Fruit fly (Drosophila melanogaster) whole organism, embryonic: ENCODE results near the gene RpS2.
A peak's percentile ranks its signal among the peaks of the same experiment; 100 is the strongest.

ENCODE experiments used
- B-H1 ChIP-seq: fragments of 200-800 bp; sonication (Bioruptor generic); IDR thresholded peaks from 3 replicates; pipeline ENCODE4 v1.3.6; 2022; ENCODE audit warnings: missing biosample characterization, missing genetic modification characterization
- Bteb2 ChIP-seq: fragments of 200-800 bp; sonication (Bioruptor generic); optimal IDR thresholded peaks from 2 replicates; lab custom pipeline; 2016; ENCODE audit warnings: missing biosample characterization, missing genetic modification characterization
- CG10462 ChIP-seq: fragments of 200-800 bp; sonication (Bioruptor generic); optimal IDR thresholded peaks from 2 replicates; lab custom pipeline; 2016; ENCODE audit warnings: missing biosample characterization, missing genetic modification characterization
- CG10959 ChIP-seq: fragments of 200-800 bp; sonication (Bioruptor generic); IDR thresholded peaks from 2 replicates; pipeline ENCODE4 v1.3.6; 2022; ENCODE audit warnings: missing biosample characterization, missing genetic modification characterization
- CG11247 ChIP-seq: fragments of 200-800 bp; sonication (Bioruptor generic); IDR thresholded peaks from 2 replicates; pipeline ENCODE4 v1.3.6; 2022; ENCODE audit warnings: missing biosample characterization, missing genetic modification characterization
- CG1233 ChIP-seq: fragments of 200-800 bp; sonication (Bioruptor generic); optimal IDR thresholded peaks from 4 replicates; lab custom pipeline; 2018; ENCODE audit warnings: missing biosample characterization, mild to moderate bottlenecking, missing genetic modification characterization
- CG14710 ChIP-seq: fragments of 200-800 bp; sonication (Bioruptor generic); optimal IDR thresholded peaks from 3 replicates; lab custom pipeline; 2019; ENCODE audit warnings: missing biosample characterization, mild to moderate bottlenecking, missing genetic modification characterization, moderate library complexity
- CG2875 ChIP-seq: fragments of 200-800 bp; sonication (Bioruptor generic); optimal IDR thresholded peaks from 2 replicates; lab custom pipeline; 2017; ENCODE audit warnings: missing biosample characterization, mild to moderate bottlenecking, missing genetic modification characterization, missing genetic modification reagents
- CG30403 ChIP-seq: fragments of 200-800 bp; sonication (Bioruptor generic); optimal IDR thresholded peaks from 3 replicates; lab custom pipeline; 2016; ENCODE audit warnings: missing biosample characterization, missing genetic modification characterization
- CG31441 ChIP-seq: fragments of 200-800 bp; sonication (Bioruptor generic); IDR thresholded peaks from 2 replicates; pipeline ENCODE4 v1.3.6; 2022; ENCODE audit warnings: missing biosample characterization, missing genetic modification characterization
- CG3163 ChIP-seq: fragments of 200-800 bp; sonication (Bioruptor generic); optimal IDR thresholded peaks from 3 replicates; lab custom pipeline; 2016; ENCODE audit warnings: missing biosample characterization, missing genetic modification characterization
- CG3847 ChIP-seq: fragments of 200-800 bp; sonication (Bioruptor generic); IDR thresholded peaks from 2 replicates; pipeline ENCODE4 v1.3.6; 2022; ENCODE audit warnings: missing biosample characterization, missing genetic modification characterization
- CG4424 ChIP-seq: fragments of 200-800 bp; sonication (Bioruptor generic); optimal IDR thresholded peaks from 3 replicates; lab custom pipeline; 2016; ENCODE audit warnings: missing biosample characterization, missing genetic modification characterization
- CG6654 ChIP-seq: fragments of 200-800 bp; sonication (Bioruptor generic); optimal IDR thresholded peaks from 2 replicates; lab custom pipeline; 2017; ENCODE audit warnings: missing biosample characterization, mild to moderate bottlenecking, missing genetic modification characterization
- CG6683 ChIP-seq: fragments of 200-800 bp; sonication (Bioruptor generic); optimal IDR thresholded peaks from 2 replicates; lab custom pipeline; 2017; ENCODE audit warnings: missing biosample characterization, mild to moderate bottlenecking, missing genetic modification characterization, missing genetic modification reagents
- CG6765 ChIP-seq: fragments of 200-800 bp; sonication (Bioruptor generic); optimal IDR thresholded peaks from 3 replicates; lab custom pipeline; 2017; ENCODE audit warnings: missing biosample characterization, mild to moderate bottlenecking, missing genetic modification characterization
- CG7357 ChIP-seq: fragments of 200-800 bp; sonication (Bioruptor generic); IDR thresholded peaks from 3 replicates; pipeline ENCODE4 v1.3.6; 2022; ENCODE audit warnings: missing biosample characterization, missing genetic modification characterization
- CG8281 ChIP-seq: fragments of 200-800 bp; sonication (Bioruptor generic); optimal IDR thresholded peaks from 2 replicates; lab custom pipeline; 2018; ENCODE audit warnings: missing biosample characterization, mild to moderate bottlenecking, missing genetic modification characterization, moderate library complexity
- CG8388 ChIP-seq: fragments of 200-800 bp; sonication (Bioruptor generic); optimal IDR thresholded peaks from 2 replicates; lab custom pipeline; 2019; ENCODE audit warnings: missing biosample characterization, mild to moderate bottlenecking, missing genetic modification characterization, moderate library complexity
- CG8765 ChIP-seq: fragments of 200-800 bp; sonication (Bioruptor generic); IDR thresholded peaks from 2 replicates; pipeline ENCODE4 v1.3.6; 2022; ENCODE audit warnings: missing biosample characterization, missing genetic modification characterization
- CG9437 ChIP-seq: fragments of 200-800 bp; sonication (Bioruptor generic); optimal IDR thresholded peaks from 2 replicates; lab custom pipeline; 2018; ENCODE audit warnings: missing biosample characterization, mild to moderate bottlenecking, missing genetic modification characterization
- CG9817 ChIP-seq: fragments of 200-800 bp; sonication (Bioruptor generic); optimal IDR thresholded peaks from 2 replicates; lab custom pipeline; 2018; ENCODE audit warnings: missing biosample characterization, mild to moderate bottlenecking, missing genetic modification characterization, moderate library complexity
- Chrac-16 ChIP-seq: fragments of 200-800 bp; sonication (Bioruptor generic); optimal IDR thresholded peaks from 3 replicates; lab custom pipeline; 2016; ENCODE audit warnings: missing biosample characterization, missing genetic modification characterization
- Dip2 ChIP-seq: fragments of 200-800 bp; sonication (Bioruptor generic); IDR thresholded peaks from 2 replicates; pipeline ENCODE4 v1.3.6; 2022; ENCODE audit warnings: missing biosample characterization, missing genetic modification characterization
- Dref ChIP-seq: fragments of 200-800 bp; sonication (Bioruptor generic); IDR thresholded peaks from 2 replicates; pipeline ENCODE4 v1.3.6; 2022; ENCODE audit warnings: missing biosample characterization, missing genetic modification characterization
- E2f2 ChIP-seq: fragments of 200-800 bp; sonication (Bioruptor generic); IDR thresholded peaks from 2 replicates; pipeline ENCODE4 v1.3.6; 2022; ENCODE audit warnings: missing biosample characterization, missing genetic modification characterization
- Hmr ChIP-seq: fragments of 200-800 bp; sonication (Bioruptor generic); optimal IDR thresholded peaks from 3 replicates; lab custom pipeline; 2017; ENCODE audit warnings: mild to moderate bottlenecking, missing biosample characterization, missing genetic modification reagents, missing genetic modification characterization
- Hmx ChIP-seq: fragments of 200-800 bp; sonication (Bioruptor generic); optimal IDR thresholded peaks from 2 replicates; lab custom pipeline; 2016; ENCODE audit warnings: missing biosample characterization, missing genetic modification characterization
- Hr3 ChIP-seq: fragments of 200-800 bp; sonication (Bioruptor generic); optimal IDR thresholded peaks from 3 replicates; lab custom pipeline; 2016; ENCODE audit warnings: missing biosample characterization, missing genetic modification characterization
- MESR4 ChIP-seq: fragments of 200-800 bp; sonication (Bioruptor generic); optimal IDR thresholded peaks from 2 replicates; lab custom pipeline; 2018; ENCODE audit warnings: missing biosample characterization, mild to moderate bottlenecking, missing genetic modification characterization, moderate library complexity
- Myb ChIP-seq: fragments of 200-800 bp; sonication (Bioruptor generic); optimal IDR thresholded peaks from 2 replicates; lab custom pipeline; 2016; ENCODE audit warnings: missing biosample characterization, missing genetic modification characterization
- NFAT ChIP-seq: fragments of 200-800 bp; sonication (Bioruptor generic); IDR thresholded peaks from 2 replicates; pipeline ENCODE4 v1.3.6; 2022; ENCODE audit warnings: missing biosample characterization, missing genetic modification characterization
- Nf-YC ChIP-seq: fragments of 200-800 bp; optimal IDR thresholded peaks from 3 replicates; lab custom pipeline; 2019; ENCODE audit warnings: missing biosample characterization, mild to moderate bottlenecking, missing genetic modification characterization, moderate library complexity
- Pdp1 ChIP-seq, 2 experiments: fragments of 200-800 bp; sonication (Bioruptor generic); optimal IDR thresholded peaks; 3 replicates each; lab custom pipeline; 2016; ENCODE audit warnings: missing biosample characterization in 2 of 2, missing genetic modification characterization in 2 of 2, mild to moderate bottlenecking in 1 of 2, moderate library complexity in 1 of 2
- ac ChIP-seq: fragments of 200-800 bp; sonication (Bioruptor generic); optimal IDR thresholded peaks from 3 replicates; lab custom pipeline; 2017; ENCODE audit warnings: missing biosample characterization, mild to moderate bottlenecking, missing genetic modification characterization
- ci ChIP-seq: fragments of 200-800 bp; sonication (Bioruptor generic); IDR thresholded peaks from 3 replicates; pipeline ENCODE4 v1.3.6; 2022; ENCODE audit warnings: missing biosample characterization, missing genetic modification characterization
- cwo ChIP-seq: fragments of 200-800 bp; sonication (Bioruptor generic); optimal IDR thresholded peaks from 3 replicates; lab custom pipeline; 2017; ENCODE audit warnings: missing biosample characterization, missing genetic modification characterization, mild to moderate bottlenecking, moderate library complexity, missing genetic modification reagents
- dm ChIP-seq: fragments of 200-800 bp; sonication (Bioruptor generic); optimal IDR thresholded peaks from 3 replicates; lab custom pipeline; 2016; ENCODE audit warnings: missing biosample characterization, missing genetic modification characterization
- en ChIP-seq: fragments of 200-800 bp; sonication (Bioruptor generic); optimal IDR thresholded peaks from 2 replicates; lab custom pipeline; 2016; ENCODE audit warnings: missing biosample characterization, missing genetic modification characterization
- grn ChIP-seq: fragments of 200-800 bp; sonication (Bioruptor generic); optimal IDR thresholded peaks from 3 replicates; lab custom pipeline; 2017; ENCODE audit warnings: missing biosample characterization, missing genetic modification characterization
- hth ChIP-seq: fragments of >200 bp; optimal IDR thresholded peaks from 2 replicates; lab custom pipeline; 2017; ENCODE audit warnings: inconsistent platforms
- odd ChIP-seq: fragments of 200-800 bp; sonication (Bioruptor generic); optimal IDR thresholded peaks from 2 replicates; lab custom pipeline; 2017; ENCODE audit warnings: missing biosample characterization, mild to moderate bottlenecking, missing genetic modification characterization
- pnt ChIP-seq: fragments of 200-800 bp; sonication (Bioruptor generic); optimal IDR thresholded peaks from 3 replicates; lab custom pipeline; 2016; ENCODE audit warnings: missing biosample characterization, missing genetic modification characterization
- prd ChIP-seq, 3 experiments: fragments of >200 bp in 2 of 3; fragments of 200-800 bp in 1 of 3; sonication (Bioruptor generic) in 1 of 3; optimal IDR thresholded peaks in 2 of 3; IDR thresholded peaks in 1 of 3; 2 replicates in 2 of 3; 3 replicates in 1 of 3; pipeline versions ENCODE4 v1.3.6 to Lab custom; 2017 to 2022; ENCODE audit warnings: missing biosample characterization in 1 of 3, missing genetic modification characterization in 1 of 3
- psq ChIP-seq: fragments of 200-800 bp; sonication (Bioruptor generic); optimal IDR thresholded peaks from 2 replicates; lab custom pipeline; 2017; ENCODE audit warnings: missing biosample characterization, missing genetic modification characterization
- pzg ChIP-seq: fragments of 200-800 bp; sonication (Bioruptor generic); optimal IDR thresholded peaks from 3 replicates; lab custom pipeline; 2018; ENCODE audit warnings: missing biosample characterization, mild to moderate bottlenecking, missing genetic modification characterization, moderate library complexity
- rib ChIP-seq: fragments of 200-800 bp; sonication (Bioruptor generic); IDR thresholded peaks from 2 replicates; pipeline ENCODE4 v1.3.6; 2022; ENCODE audit warnings: missing biosample characterization, missing genetic modification characterization
- row ChIP-seq: fragments of 200-800 bp; sonication (Bioruptor generic); IDR thresholded peaks from 3 replicates; pipeline ENCODE4 v1.3.6; 2022; ENCODE audit warnings: missing biosample characterization, missing genetic modification characterization
- sisA ChIP-seq: fragments of 200-800 bp; sonication (Bioruptor generic); IDR thresholded peaks from 2 replicates; pipeline ENCODE4 v1.3.6; 2022; ENCODE audit warnings: missing biosample characterization, missing genetic modification characterization
- stc ChIP-seq: fragments of 200-800 bp; sonication (Bioruptor generic); IDR thresholded peaks from 2 replicates; pipeline ENCODE4 v1.3.6; 2022; ENCODE audit warnings: missing biosample characterization, missing genetic modification characterization
- wor ChIP-seq: fragments of 200-800 bp; sonication (Bioruptor generic); IDR thresholded peaks from 2 replicates; pipeline ENCODE4 v1.3.6; 2022; ENCODE audit warnings: missing biosample characterization, missing genetic modification characterization
- zfh1 ChIP-seq: fragments of 200-800 bp; sonication (Bioruptor generic); IDR thresholded peaks from 3 replicates; pipeline ENCODE4 v1.3.6; 2022; ENCODE audit warnings: missing biosample characterization, missing genetic modification characterization

Gene RpS2

DNA sequence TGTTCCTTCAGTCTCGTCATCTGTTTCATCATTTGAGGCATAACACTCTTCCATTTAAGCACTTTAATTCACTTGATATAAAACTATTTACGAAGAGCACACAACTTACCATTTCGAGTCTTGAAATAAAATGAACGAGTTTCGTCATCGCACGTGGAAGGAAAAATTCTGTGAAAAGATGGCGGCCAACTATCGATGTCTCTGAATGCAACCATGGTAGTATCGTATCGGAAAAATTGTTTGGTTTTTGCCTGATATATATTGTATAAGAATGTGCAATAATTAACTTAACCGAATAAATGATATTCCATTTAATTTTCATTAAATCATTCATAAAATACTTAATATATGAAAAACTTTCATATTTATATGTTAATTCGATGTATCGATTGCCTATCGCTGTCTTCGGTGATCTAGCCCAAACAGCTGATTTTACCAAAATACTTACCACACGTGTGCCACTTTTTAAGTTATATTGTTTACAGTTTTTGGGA, 2.4 kb downstream of the RpS2 start, which contains the start of gene Bka (continued):
- peak; percentile 50 for TF ChIP-seq CG8388 (GFP tag; lab: Kevin White, UChicago)
- peak; percentile 79 for TF ChIP-seq E2f2 (GFP tag; lab: Robert Waterston, UW)
- TF ChIP-seq stc = no peak
- TF ChIP-seq Dref = peak; percentile 86
- TF ChIP-seq row (GFP tag; lab: Robert Waterston, UW) = peak; percentile 61
- no peak for TF ChIP-seq prd (optimal IDR thresholded peaks at IDR 0.05; lab: Kevin White, UChicago)
- TF ChIP-seq prd (GFP tag; IDR thresholded peaks at IDR 0.05; lab: Robert Waterston, UW) = no peak
- TF ChIP-seq ac (GFP tag; lab: Kevin White, UChicago) = no peak
- peak; percentile 30 for TF ChIP-seq CG9817
- TF ChIP-seq CG3163 (GFP tag; lab: Kevin White, UChicago) = peak; percentile 2
- no peak for TF ChIP-seq CG10959 (GFP tag; lab: Robert Waterston, UW)
- no peak for TF ChIP-seq B-H1 (GFP tag; lab: Robert Waterston, UW)
- TF ChIP-seq CG30403 (GFP tag; lab: Kevin White, UChicago) = peak; percentile 26
- TF ChIP-seq zfh1 = no peak
- TF ChIP-seq CG3847 (GFP tag; lab: Robert Waterston, UW) = no peak; the same call in 1 of the 2 replicates
- no peak for TF ChIP-seq Hmx (GFP tag; lab: Kevin White, UChicago)
- TF ChIP-seq Myb (GFP tag; lab: Kevin White, UChicago) = no peak
- no peak for TF ChIP-seq sisA (GFP tag; lab: Robert Waterston, UW)
- no peak for TF ChIP-seq CG7357 (GFP tag; lab: Robert Waterston, UW)
- TF ChIP-seq wor (GFP tag; lab: Robert Waterston, UW) = no peak
- peak; percentile 57 for TF ChIP-seq CG6765 (GFP tag; lab: Kevin White, UChicago)
- TF ChIP-seq pzg (GFP tag; lab: Kevin White, UChicago) = peak; percentile 83
- TF ChIP-seq en (GFP tag; lab: Kevin White, UChicago) = no peak
- TF ChIP-seq CG31441 (GFP tag; lab: Robert Waterston, UW) = peak; percentile 62
- peak; percentile 64 for TF ChIP-seq CG1233 (GFP tag; lab: Kevin White, UChicago)
- no peak for TF ChIP-seq psq (GFP tag; lab: Kevin White, UChicago)
- TF ChIP-seq CG6654 (GFP tag; lab: Kevin White, UChicago) = no peak
- no peak for TF ChIP-seq CG11247 (GFP tag; lab: Robert Waterston, UW)
- no peak for TF ChIP-seq Bteb2 (GFP tag; lab: Kevin White, UChicago)
- TF ChIP-seq CG6683 (GFP tag; lab: Kevin White, UChicago) = peak; percentile 47
- peak; percentile 31 for TF ChIP-seq CG4424 (GFP tag; lab: Kevin White, UChicago)
- no peak for TF ChIP-seq CG8765 (GFP tag; lab: Robert Waterston, UW)
- peak; percentile 54 for TF ChIP-seq cwo (GFP tag; lab: Kevin White, UChicago)
- no peak for TF ChIP-seq rib (GFP tag; lab: Robert Waterston, UW)
- TF ChIP-seq Pdp1 (GFP tag; optimal IDR thresholded peaks at IDR 0.05; lab: Kevin White, UChicago) = peak in 1 of 2 experiments; percentile 81
- TF ChIP-seq pnt (GFP tag; lab: Kevin White, UChicago) = no peak
- no peak for TF ChIP-seq Dip2 (GFP tag; lab: Robert Waterston, UW)
- peak; percentile 63 for TF ChIP-seq CG9437
- peak; percentile 76 for TF ChIP-seq ci
- no peak for TF ChIP-seq Chrac-16 (GFP tag; lab: Kevin White, UChicago)
- TF ChIP-seq CG8281 (tag; lab: Kevin White, UChicago) = no peak
- no peak for TF ChIP-seq CG10462 (GFP tag; lab: Kevin White, UChicago)
- peak; percentile 8 for TF ChIP-seq CG2875
- TF ChIP-seq Nf-YC (tag; lab: Kevin White, UChicago) = peak; percentile 63
- no peak for TF ChIP-seq grn
- TF ChIP-seq hth (lab: Kevin White, UChicago) = no peak
- peak; percentile 77 for TF ChIP-seq Hmr (GFP tag; lab: Kevin White, UChicago)
- peak; percentile 96 for TF ChIP-seq MESR4 (GFP tag; lab: Kevin White, UChicago)
- TF ChIP-seq CG14710 (tag; lab: Kevin White, UChicago) = peak; percentile 91
- peak; percentile 69; the same call in 1 of the 2 replicates for TF ChIP-seq NFAT (GFP tag; lab: Robert Waterston, UW)
- TF ChIP-seq odd (GFP tag; lab: Kevin White, UChicago) = peak; percentile 73
- peak; percentile 91 for TF ChIP-seq dm
- TF ChIP-seq Hr3 (GFP tag; lab: Kevin White, UChicago) = no peak
